Fruit fly (Drosophila melanogaster) whole organism, embryonic: ENCODE measurements around the gene Spn85F.

Experiments used
- CG10274 ChIP-seq: fragments of 200-800 bp; sonication (Bioruptor generic); optimal IDR thresholded peaks from 3 replicates; lab custom pipeline; 2017; ENCODE audit warnings: missing biosample characterization, mild to moderate bottlenecking, missing genetic modification characterization
- CG16815 ChIP-seq: fragments of 200-800 bp; sonication (Bioruptor generic); optimal IDR thresholded peaks from 3 replicates; lab custom pipeline; 2017; ENCODE audit warnings: missing biosample characterization, mild to moderate bottlenecking, missing genetic modification characterization
- CG33557 ChIP-seq: fragments of 200-800 bp; sonication (Bioruptor generic); optimal IDR thresholded peaks from 2 replicates; lab custom pipeline; 2019; ENCODE audit warnings: missing biosample characterization, mild to moderate bottlenecking, missing genetic modification characterization, moderate library complexity
- CG34376 ChIP-seq: fragments of 200-800 bp; sonication (Bioruptor generic); optimal IDR thresholded peaks from 2 replicates; lab custom pipeline; 2018; ENCODE audit warnings: missing biosample characterization, mild to moderate bottlenecking, missing genetic modification characterization
- Dip3 ChIP-seq: fragments of 200-800 bp; sonication (Bioruptor generic); optimal IDR thresholded peaks from 3 replicates; lab custom pipeline; 2016; ENCODE audit warnings: missing biosample characterization, missing genetic modification characterization
- Mad ChIP-seq: fragments of 200-800 bp; sonication (Bioruptor generic); optimal IDR thresholded peaks from 2 replicates; lab custom pipeline; 2016; ENCODE audit warnings: missing biosample characterization, missing genetic modification characterization
- NC2α ChIP-seq: fragments of 200-800 bp; sonication (Bioruptor generic); optimal IDR thresholded peaks from 2 replicates; lab custom pipeline; 2016; ENCODE audit warnings: missing biosample characterization, missing genetic modification characterization
- Pdp1 ChIP-seq, 2 experiments: fragments of 200-800 bp; sonication (Bioruptor generic); optimal IDR thresholded peaks; 3 replicates each; lab custom pipeline; 2016; ENCODE audit warnings: missing biosample characterization in 2 of 2, missing genetic modification characterization in 2 of 2, mild to moderate bottlenecking in 1 of 2, moderate library complexity in 1 of 2
- ash1 ChIP-seq: fragments of 200-800 bp; sonication (Bioruptor generic); optimal IDR thresholded peaks from 2 replicates; lab custom pipeline; 2018; ENCODE audit warnings: missing biosample characterization, mild to moderate bottlenecking, missing genetic modification characterization
- fu2 ChIP-seq: fragments of 200-800 bp; sonication (Bioruptor generic); optimal IDR thresholded peaks from 2 replicates; lab custom pipeline; 2016; ENCODE audit warnings: missing biosample characterization, missing genetic modification characterization
- kay ChIP-seq: fragments of 200-800 bp; sonication (Bioruptor generic); optimal IDR thresholded peaks from 2 replicates; lab custom pipeline; 2016; ENCODE audit warnings: missing biosample characterization, missing genetic modification characterization
- sd ChIP-seq: fragments of 200-800 bp; sonication (Bioruptor generic); optimal IDR thresholded peaks from 3 replicates; lab custom pipeline; 2018; ENCODE audit warnings: missing biosample characterization, mild to moderate bottlenecking, missing genetic modification characterization, moderate library complexity
- usp ChIP-seq: fragments of >200 bp; optimal IDR thresholded peaks from 2 replicates; lab custom pipeline; 2017; ENCODE audit warnings: missing biosample characterization, missing genetic modification characterization

- TF ChIP-seq CG10274: no peak
- no peak for TF ChIP-seq CG34376
- no peak for TF ChIP-seq CG16815
- TF ChIP-seq Dip3 (GFP tag; lab: Kevin White, UChicago): no peak
- TF ChIP-seq Mad (GFP tag; lab: Kevin White, UChicago): no peak
- no peak for TF ChIP-seq ash1 (GFP tag; lab: Kevin White, UChicago)
- no peak for TF ChIP-seq Pdp1 (GFP tag; optimal IDR thresholded peaks at IDR 0.05; lab: Kevin White, UChicago)
- no peak for TF ChIP-seq NC2α
- TF ChIP-seq usp (GFP tag; lab: Kevin White, UChicago): no peak
- no peak for TF ChIP-seq kay
- no peak for TF ChIP-seq sd (tag; lab: Kevin White, UChicago)
- TF ChIP-seq CG33557 (GFP tag; lab: Kevin White, UChicago): no peak
- no peak for TF ChIP-seq fu2 (GFP tag; lab: Kevin White, UChicago)
Observed at dm6 chr3R:9963179-9963905, 33.6 kb upstream of the Spn85F start.
